Worm (Caenorhabditis elegans): ENCODE data around the gene W04B5.6.

- TF ChIP-seq ztf-23 (GFP tag; IDR thresholded peaks at IDR 0.05) (no peak), flt-1 (GFP tag; IDR thresholded peaks at IDR 0.05) (no peak), med-1 (GFP tag; optimal IDR thresholded peaks at IDR 0.05; ENCODE audit: insufficient read depth) (no peak), T22C8.4 (GFP tag; IDR thresholded peaks at IDR 0.05) (peak; percentile 83), tab-1 (GFP tag; IDR thresholded peaks at IDR 0.05) (no peak), ztf-29 (GFP tag; IDR thresholded peaks at IDR 0.05) (no peak), ref-1 (GFP tag; conservative IDR thresholded peaks at IDR 0.05) (no peak), klf-2 (GFP tag; conservative IDR thresholded peaks at IDR 0.05) (no peak), cog-1 (tag; optimal IDR thresholded peaks at IDR 0.05) (no peak)
Measured at ce11 chrIII:2419504-2419903, 15.8 kb downstream of the W04B5.6 start.
